Worm (Caenorhabditis elegans): ENCODE data around the gene spp-21.

The spp-21 gene

DNA sequence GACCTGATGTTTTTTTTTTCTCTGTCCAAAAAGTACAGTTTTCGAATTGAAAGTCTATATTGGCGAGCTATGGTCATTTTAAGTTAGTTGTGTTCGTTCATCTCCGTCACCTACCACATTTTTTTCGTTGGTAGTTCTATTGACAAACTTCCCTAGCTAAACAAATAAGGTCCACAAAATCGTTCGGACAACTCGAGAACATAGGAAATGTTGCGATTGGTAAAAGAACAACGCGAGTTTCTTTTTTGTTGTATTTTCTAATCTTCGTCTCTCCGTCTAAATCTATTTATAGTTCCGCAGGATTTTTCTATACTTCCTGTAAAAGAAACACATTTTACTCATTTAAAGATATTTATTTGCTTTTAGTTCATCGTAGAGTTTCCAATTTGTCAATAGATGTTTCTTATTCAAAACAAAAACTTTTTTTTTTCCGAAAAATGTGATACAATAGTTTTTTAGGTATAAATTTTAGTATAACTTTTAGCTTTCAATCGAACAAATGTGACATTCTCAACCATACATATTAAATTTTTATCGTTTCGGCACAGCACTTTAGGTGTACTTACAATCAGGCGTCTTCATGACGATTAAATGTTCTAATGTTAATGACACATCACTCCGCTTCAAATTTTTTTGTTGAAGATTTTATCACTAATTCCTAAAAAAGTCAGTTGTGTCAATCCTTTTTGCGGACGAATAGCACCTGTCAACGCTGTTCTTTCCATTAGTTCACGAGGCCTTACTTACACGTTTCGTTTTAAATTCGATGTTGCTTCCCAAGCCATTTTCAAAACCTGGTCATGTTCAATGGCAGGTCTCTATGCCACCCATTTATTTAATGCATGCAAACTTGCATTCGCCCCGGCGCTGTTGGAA lies 23.2 kb upstream of the spp-21 start:
- no peak for TF ChIP-seq mbf-1 (tag; optimal IDR thresholded peaks at IDR 0.05)
- TF ChIP-seq peb-1 (tag; optimal IDR thresholded peaks at IDR 0.05), result no peak
- no peak for TF ChIP-seq snpc-4 (tag; optimal IDR thresholded peaks at IDR 0.05)
- no peak for TF ChIP-seq blmp-1 (tag; optimal IDR thresholded peaks at IDR 0.05; ENCODE audit: insufficient read depth)
- TF ChIP-seq F13H6.1 (tag; optimal IDR thresholded peaks at IDR 0.05), result peak; percentile 44
- TF ChIP-seq sma-9 (GFP tag; optimal IDR thresholded peaks at IDR 0.05), result peak; percentile 8
- TF ChIP-seq sma-9 (tag; optimal IDR thresholded peaks at IDR 0.05), result no peak
- no peak for TF ChIP-seq aly-2 (tag; optimal IDR thresholded peaks at IDR 0.05)
- no peak for TF ChIP-seq sma-3 (GFP tag; optimal IDR thresholded peaks at IDR 0.05)
- TF ChIP-seq fos-1 (tag; optimal IDR thresholded peaks at IDR 0.05), result peak; percentile 14
- TF ChIP-seq zag-1 (tag; optimal IDR thresholded peaks at IDR 0.05), result no peak

DNA sequence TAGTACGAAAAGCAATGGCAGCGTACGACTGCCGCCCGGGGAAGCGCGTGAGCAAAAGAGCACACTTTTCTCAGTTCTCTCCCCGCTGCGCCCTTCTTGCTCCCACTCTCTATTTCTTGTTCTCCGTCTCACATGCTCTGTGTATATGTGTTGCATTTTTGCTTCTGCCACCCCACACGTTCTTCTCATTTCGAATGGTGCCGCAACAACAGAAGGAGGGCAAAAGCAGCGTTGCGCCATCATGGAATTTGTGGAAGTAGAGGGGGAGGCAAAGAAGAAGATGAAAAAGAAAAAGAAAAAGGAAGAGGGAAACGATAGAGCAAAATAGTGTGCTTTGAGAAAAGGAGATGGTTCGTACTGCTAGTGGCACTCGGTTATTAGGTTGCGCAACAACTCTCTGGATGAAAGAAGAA lies 22.6 kb upstream of the spp-21 start:
- TF ChIP-seq nhr-6 (tag; optimal IDR thresholded peaks at IDR 0.05) (peak; percentile 69), nhr-21 (tag; optimal IDR thresholded peaks at IDR 0.05) (peak; percentile 16), C34F6.9 (tag; optimal IDR thresholded peaks at IDR 0.05) (peak; percentile 89), zag-1 (tag; optimal IDR thresholded peaks at IDR 0.05) (peak; percentile 87), unc-62 (GFP tag; optimal IDR thresholded peaks at IDR 0.05) (no peak), Y55F3AM.14 (GFP tag; optimal IDR thresholded peaks at IDR 0.05) (peak; percentile 86), snpc-4 (tag; optimal IDR thresholded peaks at IDR 0.05) (peak; percentile 16), peb-1 (tag; optimal IDR thresholded peaks at IDR 0.05) (no peak), ztf-11 (tag; optimal IDR thresholded peaks at IDR 0.05) (no peak), mab-5 (tag; optimal IDR thresholded peaks at IDR 0.05) (no peak), blmp-1 (tag; optimal IDR thresholded peaks at IDR 0.05; ENCODE audit: insufficient read depth) (no peak), dmd-4 (tag; optimal IDR thresholded peaks at IDR 0.05) (no peak), ceh-16 (tag; optimal IDR thresholded peaks at IDR 0.05) (no peak), nhr-77 (tag; optimal IDR thresholded peaks at IDR 0.05) (no peak), elt-3 (tag; optimal IDR thresholded peaks at IDR 0.05) (no peak), nhr-237 (tag; optimal IDR thresholded peaks at IDR 0.05) (no peak), ztf-1 (GFP tag; conservative IDR thresholded peaks at IDR 0.05) (no peak), lsy-2 (tag; optimal IDR thresholded peaks at IDR 0.05) (peak; percentile 41 to 70), nhr-129 (tag; optimal IDR thresholded peaks at IDR 0.05) (peak; percentile 94), egl-27 (tag; optimal IDR thresholded peaks at IDR 0.05) (peak; percentile 54), ceh-82 (tag; optimal IDR thresholded peaks at IDR 0.05) (peak; percentile 38), sem-4 (tag; optimal IDR thresholded peaks at IDR 0.05) (peak; percentile 84), crh-2 (tag; optimal IDR thresholded peaks at IDR 0.05) (peak; percentile 82), unc-39 (tag; optimal IDR thresholded peaks at IDR 0.05) (no peak), nhr-23 (tag; optimal IDR thresholded peaks at IDR 0.05) (no peak), alr-1 (tag; optimal IDR thresholded peaks at IDR 0.05) (no peak), nhr-12 (tag; optimal IDR thresholded peaks at IDR 0.05) (no peak), nhr-11 (tag; optimal IDR thresholded peaks at IDR 0.05) (no peak), unc-55 (GFP tag; optimal IDR thresholded peaks at IDR 0.05) (peak; percentile 80), ama-1 (optimal IDR thresholded peaks at IDR 0.05) (peak; percentile 26), nhr-10 (tag; optimal IDR thresholded peaks at IDR 0.05) (no peak), lin-11 (tag; optimal IDR thresholded peaks at IDR 0.05) (peak; percentile 69), ztf-4 (tag; optimal IDR thresholded peaks at IDR 0.05) (peak; percentile 80), sma-3 (GFP tag; optimal IDR thresholded peaks at IDR 0.05) (no peak), nhr-25 (tag; optimal IDR thresholded peaks at IDR 0.05) (no peak), sma-9 (GFP tag; optimal IDR thresholded peaks at IDR 0.05) (peak; percentile 71), sma-9 (tag; optimal IDR thresholded peaks at IDR 0.05) (no peak), elt-1 (tag; optimal IDR thresholded peaks at IDR 0.05) (no peak), gmeb-1 (tag; optimal IDR thresholded peaks at IDR 0.05) (no peak), aly-2 (tag; optimal IDR thresholded peaks at IDR 0.05) (no peak), R02D3.7 (tag; optimal IDR thresholded peaks at IDR 0.05) (no peak), mbf-1 (tag; optimal IDR thresholded peaks at IDR 0.05) (no peak), skn-1 (tag; optimal IDR thresholded peaks at IDR 0.05) (no peak), fos-1 (tag; optimal IDR thresholded peaks at IDR 0.05) (peak; percentile 33), F13H6.1 (tag; optimal IDR thresholded peaks at IDR 0.05) (peak; percentile 90), lin-13 (GFP tag; optimal IDR thresholded peaks at IDR 0.05) (peak; percentile 43), lin-39 (tag; optimal IDR thresholded peaks at IDR 0.05) (no peak), ZK546.5 (tag; optimal IDR thresholded peaks at IDR 0.05) (no peak), mdl-1 (tag; optimal IDR thresholded peaks at IDR 0.05) (peak; percentile 41 to 88)
